Worm (Caenorhabditis elegans) whole organism, L1 larva: ENCODE measurements around the gene npp-23.

ENCODE experiments used
- alr-1 ChIP-seq: fragments of 200-800 bp; sonication (Bioruptor generic); optimal IDR thresholded peaks from 2 replicates; lab custom pipeline; 2018; ENCODE audit warnings: borderline replicate concordance, mild to moderate bottlenecking, missing genetic modification characterization, missing compliant biosample characterization
- blmp-1 ChIP-seq: fragments of 150-350 bp; optimal IDR thresholded peaks from 2 replicates; lab custom pipeline; 2014; ENCODE audit warnings: missing biosample characterization, missing genetic modification characterization
- ceh-63 ChIP-seq: fragments of 200-800 bp; sonication (Bioruptor generic); optimal IDR thresholded peaks from 2 replicates; lab custom pipeline; 2018; ENCODE audit warnings: mild to moderate bottlenecking, missing genetic modification characterization, missing compliant biosample characterization
- ceh-82 ChIP-seq, 3 experiments: fragments of 150-350 bp in 1 of 3; sonication (generic microtip) in 2 of 3; optimal IDR thresholded peaks; 2 replicates each; lab custom pipeline; 2014 to 2017; ENCODE audit warnings: missing biosample characterization in 3 of 3, missing genetic modification characterization in 3 of 3
- ceh-90 ChIP-seq: sonication (generic microtip); optimal IDR thresholded peaks from 2 replicates; lab custom pipeline; 2016; ENCODE audit warnings: missing genetic modification characterization, missing compliant biosample characterization
- ces-1 ChIP-seq: fragments of 150-350 bp; optimal IDR thresholded peaks from 2 replicates; lab custom pipeline; 2014; ENCODE audit warnings: missing biosample characterization, missing genetic modification reagents, missing genetic modification characterization
- efl-1 ChIP-seq, 4 experiments: fragments of 150-350 bp; optimal IDR thresholded peaks in 3 of 4; peaks in 1 of 4; 1 replicate in 1 of 4; 2 replicates in 3 of 4; lab custom pipeline; 2014; ENCODE audit warnings: missing biosample characterization in 2 of 4, missing genetic modification characterization in 2 of 4, missing genetic modification reagents in 2 of 4
- egl-13 ChIP-seq: sonication (generic microtip); optimal IDR thresholded peaks from 2 replicates; lab custom pipeline; 2016; ENCODE audit warnings: missing genotype, missing genetic modification reagents, missing genetic modification characterization, missing compliant biosample characterization
- egl-27 ChIP-seq, 2 experiments: fragments of 150-350 bp in 1 of 2; sonication (generic microtip); optimal IDR thresholded peaks; 3 replicates each; lab custom pipeline; 2017 to 2018; ENCODE audit warnings: missing biosample characterization in 2 of 2, missing genetic modification characterization in 2 of 2, missing genetic modification reagents in 2 of 2
- elt-3 ChIP-seq, 6 experiments: fragments of 150-350 bp in 1 of 6; sonication (generic microtip); optimal IDR thresholded peaks; 2 replicates each; lab custom pipeline; 2017 to 2018; ENCODE audit warnings: missing biosample characterization in 6 of 6, missing genetic modification characterization in 6 of 6, inconsistent platforms in 1 of 6
- hpl-2 ChIP-seq: fragments of 150-350 bp; optimal IDR thresholded peaks from 2 replicates; lab custom pipeline; 2014; ENCODE audit warnings: missing biosample characterization, missing genetic modification reagents, missing genetic modification characterization
- jun-1 ChIP-seq: fragments of 150-350 bp; optimal IDR thresholded peaks from 2 replicates; lab custom pipeline; 2014; ENCODE audit warnings: missing biosample characterization, missing genetic modification reagents, missing genetic modification characterization
- lin-13 ChIP-seq: fragments of 150-350 bp; optimal IDR thresholded peaks from 2 replicates; lab custom pipeline; 2014; ENCODE audit warnings: missing biosample characterization, missing genetic modification reagents, missing genetic modification characterization
- lin-14 ChIP-seq: fragments of 200-800 bp; sonication (Bioruptor generic); optimal IDR thresholded peaks from 2 replicates; lab custom pipeline; 2018; ENCODE audit warnings: mild to moderate bottlenecking, missing genetic modification characterization, moderate library complexity, missing compliant biosample characterization
- lin-35 ChIP-seq, 2 experiments: fragments of 150-350 bp; optimal IDR thresholded peaks; 2 replicates each; lab custom pipeline; 2014; ENCODE audit warnings: missing biosample characterization in 2 of 2, missing genetic modification characterization in 2 of 2, missing genetic modification reagents in 2 of 2
- lin-39 ChIP-seq: fragments of 150-350 bp; optimal IDR thresholded peaks from 2 replicates; lab custom pipeline; 2014; ENCODE audit warnings: missing biosample characterization, missing genetic modification reagents, missing genetic modification characterization
- lir-3 ChIP-seq: sonication (generic microtip); optimal IDR thresholded peaks from 2 replicates; lab custom pipeline; 2016; ENCODE audit warnings: mild to moderate bottlenecking, missing genetic modification characterization, moderate library complexity, missing compliant biosample characterization; ENCODE audit not compliant: poor library complexity
- mef-2 ChIP-seq: fragments of 150-350 bp; optimal IDR thresholded peaks from 2 replicates; lab custom pipeline; 2014; ENCODE audit warnings: missing biosample characterization, missing genetic modification characterization
- nhr-11 ChIP-seq: fragments of 150-350 bp; optimal IDR thresholded peaks from 2 replicates; lab custom pipeline; 2014; ENCODE audit warnings: missing biosample characterization, missing genetic modification characterization
- nhr-19 ChIP-seq: fragments of 200-800 bp; sonication (Bioruptor generic); conservative IDR thresholded peaks from 2 replicates; pipeline ENCODE4 v1.3.6; 2022; ENCODE audit warnings: missing genetic modification characterization, missing compliant biosample characterization
- nhr-20 ChIP-seq: sonication (generic microtip); optimal IDR thresholded peaks from 2 replicates; lab custom pipeline; 2016; ENCODE audit warnings: mild to moderate bottlenecking, missing genetic modification characterization, missing compliant biosample characterization
- nhr-71 ChIP-seq: sonication (generic microtip); optimal IDR thresholded peaks from 2 replicates; lab custom pipeline; 2016; ENCODE audit warnings: mild to moderate bottlenecking, missing genetic modification characterization, moderate library complexity, missing compliant biosample characterization
- nhr-77 ChIP-seq: fragments of 150-350 bp; optimal IDR thresholded peaks from 2 replicates; lab custom pipeline; 2014; ENCODE audit warnings: missing biosample characterization, missing genetic modification characterization
- nhr-85 ChIP-seq: sonication (generic microtip); peaks from one replicate; lab custom pipeline; 2016; ENCODE audit warnings: missing genetic modification characterization, inconsistent platforms, missing compliant biosample characterization
- rnt-1 ChIP-seq: sonication (generic microtip); optimal IDR thresholded peaks from 2 replicates; lab custom pipeline; 2016; ENCODE audit warnings: mild to moderate bottlenecking, missing genetic modification characterization, moderate library complexity, missing compliant biosample characterization
- snu-23 ChIP-seq: sonication (generic microtip); optimal IDR thresholded peaks from 2 replicates; lab custom pipeline; 2016; ENCODE audit warnings: missing genetic modification characterization, missing compliant biosample characterization
- sptf-1 ChIP-seq: fragments of 150-350 bp; optimal IDR thresholded peaks from 2 replicates; lab custom pipeline; 2014; ENCODE audit warnings: missing biosample characterization, missing genetic modification characterization
- sup-37 ChIP-seq: fragments of 200-800 bp; sonication (Bioruptor generic); optimal IDR thresholded peaks from 2 replicates; lab custom pipeline; 2018; ENCODE audit warnings: mild to moderate bottlenecking, missing genetic modification characterization, missing compliant biosample characterization
- swsn-7 ChIP-seq: sonication (generic microtip); optimal IDR thresholded peaks from 2 replicates; lab custom pipeline; 2016; ENCODE audit warnings: missing genetic modification characterization, missing compliant biosample characterization
- tlp-1 ChIP-seq: fragments of 150-350 bp; optimal IDR thresholded peaks from 2 replicates; lab custom pipeline; 2014; ENCODE audit warnings: missing biosample characterization, missing genetic modification characterization
- unc-130 ChIP-seq: fragments of 150-350 bp; optimal IDR thresholded peaks from 2 replicates; lab custom pipeline; 2017; ENCODE audit warnings: missing biosample characterization, missing genetic modification characterization, inconsistent platforms
- unc-98 ChIP-seq: fragments of 200-800 bp; sonication (Bioruptor generic); IDR thresholded peaks from 2 replicates; pipeline ENCODE4 v1.3.6; 2022; ENCODE audit warnings: missing genetic modification characterization, missing compliant biosample characterization
- xbp-1 ChIP-seq: sonication (generic microtip); optimal IDR thresholded peaks from 2 replicates; lab custom pipeline; 2016; ENCODE audit warnings: missing genetic modification characterization, missing compliant biosample characterization
- zip-4 ChIP-seq: fragments of 200-800 bp; sonication (Bioruptor generic); optimal IDR thresholded peaks from 2 replicates; lab custom pipeline; 2018; ENCODE audit warnings: mild to moderate bottlenecking, missing genetic modification characterization, moderate library complexity, missing compliant biosample characterization

The npp-23 gene

DNA sequence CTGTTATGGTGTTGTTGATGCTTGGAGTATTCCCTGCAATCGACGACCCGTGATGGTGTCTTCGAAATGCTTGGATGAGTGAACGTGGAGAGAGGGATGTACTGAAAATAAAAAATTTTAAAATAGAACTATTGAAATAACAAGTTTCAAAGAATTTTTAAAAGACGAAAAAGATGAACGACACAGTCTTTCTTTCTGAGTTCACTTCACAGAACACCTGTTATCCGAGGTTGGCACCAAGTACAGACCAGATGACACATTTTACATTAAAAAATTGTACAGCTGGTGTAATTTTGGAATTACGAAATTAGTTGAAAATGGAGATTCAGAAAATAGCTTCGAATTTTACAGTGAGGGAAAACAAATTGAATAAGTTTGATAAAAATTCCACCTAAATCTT, 49.3 kb upstream of the npp-23 start, which contains the start of gene rap-1:
Gene rap-1, minus strand, starts transcription at position 101 of the 400 bp plus-strand sequence.
- TF ChIP-seq efl-1 (optimal IDR thresholded peaks at IDR 0.05; lab: Kevin White, UChicago): no peak
- peak in 1 of 2 experiments; percentile 74 for TF ChIP-seq efl-1 (GFP tag; optimal IDR thresholded peaks at IDR 0.05 in 1 of 2; lab: Kevin White, UChicago)
- TF ChIP-seq sup-37: no peak

DNA sequence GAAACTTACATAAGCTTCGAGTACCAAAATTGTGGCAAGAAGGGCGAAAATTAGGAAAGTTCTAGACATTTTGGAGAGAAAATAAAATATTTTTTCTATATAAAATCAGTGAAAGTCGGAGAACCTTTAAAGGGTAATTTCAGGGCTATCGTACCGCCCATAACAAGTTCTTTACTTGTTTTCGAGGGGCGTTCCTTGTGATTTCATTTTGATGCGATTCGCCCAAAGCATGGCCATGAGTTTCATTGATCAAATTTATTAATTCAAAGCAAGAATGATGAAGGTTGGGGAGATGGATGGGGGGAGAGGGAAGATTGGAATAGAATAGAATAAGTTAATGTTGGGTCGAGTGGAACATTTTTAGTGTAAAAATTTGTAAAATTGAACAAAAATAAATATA, 46.5 kb upstream of the npp-23 start, which contains the start of gene C27B7.9:
Gene C27B7.9, minus strand, starts transcription at position 101 of the 400 bp plus-strand sequence.
- no peak for TF ChIP-seq jun-1 (tag; lab: Kevin White, UChicago)
- TF ChIP-seq xbp-1 (tag; lab: Kevin White, UChicago): no peak
- no peak for TF ChIP-seq ceh-90
- TF ChIP-seq nhr-19 (GFP tag; lab: Robert Waterston, UW): no peak
- no peak for TF ChIP-seq lin-39 (tag; lab: Kevin White, UChicago)

DNA sequence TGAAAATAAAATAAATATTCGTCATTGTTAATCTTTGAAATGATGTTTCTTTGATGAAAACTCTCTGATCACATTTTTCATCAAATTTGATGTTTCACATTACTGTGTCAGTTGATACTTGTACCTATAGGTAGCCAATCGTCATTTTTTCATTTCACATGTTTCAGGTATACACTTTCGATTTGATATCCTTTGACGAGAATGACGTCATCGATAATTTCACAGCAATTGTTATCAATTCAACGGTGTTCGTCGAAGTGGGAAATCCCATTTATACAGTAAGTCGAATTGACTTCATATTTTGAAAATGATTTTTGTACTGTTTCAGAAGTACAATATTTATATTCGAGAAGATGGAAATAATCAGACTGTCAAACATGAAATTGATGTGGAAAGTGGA, 44.7 kb upstream of the npp-23 start:
- TF ChIP-seq nhr-20 (tag; lab: Kevin White, UChicago) (peak; percentile 14), blmp-1 (tag; lab: Kevin White, UChicago) (peak; percentile 15), elt-3 (tag; optimal IDR thresholded peaks at IDR 0.05; lab: Kevin White, UChicago) (peak in 1 of 6 experiments; percentile 13), lin-35 (GFP tag; optimal IDR thresholded peaks at IDR 0.05; lab: Kevin White, UChicago) (peak in 1 of 2 experiments; percentile 24), egl-13 (no peak), lin-13 (GFP tag; lab: Kevin White, UChicago) (no peak), ceh-82 (tag; optimal IDR thresholded peaks at IDR 0.05; lab: Kevin White, UChicago) (no peak), nhr-85 (tag; lab: Kevin White, UChicago) (peak; percentile 42)

DNA sequence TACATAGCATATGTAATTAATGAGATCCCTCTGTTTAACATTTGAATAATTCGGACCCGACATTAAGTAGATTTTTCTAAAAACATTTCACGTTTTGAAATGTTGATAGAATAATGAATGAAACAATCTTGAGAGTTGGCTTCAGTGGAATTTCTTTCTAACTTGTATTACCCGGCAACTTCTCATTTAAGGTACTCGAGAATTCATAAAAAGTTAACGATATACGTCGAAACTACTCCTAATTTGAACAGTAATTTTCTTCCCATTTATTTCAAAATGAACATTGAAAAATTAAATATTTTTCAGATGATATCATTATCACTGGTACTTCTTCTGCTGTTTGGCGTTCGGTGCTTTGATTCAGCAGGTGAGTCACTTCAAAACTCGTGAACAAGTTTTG, 37.3 kb upstream of the npp-23 start, which contains the start of gene C27B7.7:
Gene C27B7.7, plus strand, starts transcription at position 301 of the 400 bp plus-strand sequence.
- TF ChIP-seq mef-2 (tag; lab: Kevin White, UChicago) (no peak), rnt-1 (no peak), zip-4 (GFP tag; lab: Kevin White, UChicago) (no peak), jun-1 (tag; lab: Kevin White, UChicago) (no peak), nhr-19 (GFP tag; lab: Robert Waterston, UW) (no peak), unc-98 (GFP tag; lab: Robert Waterston, UW) (no peak)
- TF ChIP-seq, all 84 proteins: peak for 0

DNA sequence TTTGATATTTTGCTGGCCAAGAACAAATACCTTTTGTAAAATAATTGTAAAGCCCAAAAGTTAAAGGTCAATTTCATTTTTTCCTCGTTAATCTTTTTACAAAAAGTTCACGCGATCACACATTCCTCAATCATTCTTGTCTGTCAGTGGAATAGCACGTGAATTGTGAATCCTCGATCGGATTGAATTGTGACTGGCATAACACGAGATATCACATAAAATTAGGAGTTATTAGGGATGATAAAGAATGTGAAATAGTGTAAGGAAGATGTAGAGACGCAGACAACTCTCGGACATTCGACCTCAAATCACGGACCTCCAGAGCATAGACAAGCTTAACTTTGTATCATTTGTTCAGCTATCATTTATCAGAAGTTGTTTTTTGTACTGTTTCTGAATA, 36.7 kb upstream of the npp-23 start, which contains the start of gene C27B7.6:
Gene C27B7.6, minus strand, starts transcription at position 182 of the 400 bp plus-strand sequence.
- TF ChIP-seq alr-1 (tag; lab: Kevin White, UChicago) (no peak), ceh-63 (GFP tag; lab: Kevin White, UChicago) (no peak), lir-3 (tag; lab: Kevin White, UChicago) (no peak), rnt-1 (peak; percentile 40), unc-98 (GFP tag; lab: Robert Waterston, UW) (no peak), ces-1 (GFP tag; lab: Kevin White, UChicago) (no peak), tlp-1 (tag; lab: Kevin White, UChicago) (no peak), nhr-11 (no peak), sptf-1 (tag; lab: Kevin White, UChicago) (no peak), lin-39 (tag; lab: Kevin White, UChicago) (no peak), unc-130 (peak; percentile 14), mef-2 (tag; lab: Kevin White, UChicago) (no peak), hpl-2 (GFP tag; lab: Kevin White, UChicago) (no peak), lin-14 (GFP tag; lab: Kevin White, UChicago) (no peak), snu-23 (GFP tag; lab: Kevin White, UChicago) (peak; percentile 24), egl-27 (tag; optimal IDR thresholded peaks at IDR 0.05; lab: Kevin White, UChicago) (no peak), swsn-7 (tag; lab: Kevin White, UChicago) (no peak), nhr-71 (tag; lab: Kevin White, UChicago) (peak; percentile 62), nhr-77 (no peak), efl-1 (optimal IDR thresholded peaks at IDR 0.05; lab: Kevin White, UChicago) (no peak), efl-1 (GFP tag; optimal IDR thresholded peaks at IDR 0.05 in 1 of 2; lab: Kevin White, UChicago) (peak in 1 of 2 experiments; percentile 83)
